Worm (Caenorhabditis elegans): Measurements from ENCODE around the gene T04G9.6.

Gene T04G9.6

DNA sequence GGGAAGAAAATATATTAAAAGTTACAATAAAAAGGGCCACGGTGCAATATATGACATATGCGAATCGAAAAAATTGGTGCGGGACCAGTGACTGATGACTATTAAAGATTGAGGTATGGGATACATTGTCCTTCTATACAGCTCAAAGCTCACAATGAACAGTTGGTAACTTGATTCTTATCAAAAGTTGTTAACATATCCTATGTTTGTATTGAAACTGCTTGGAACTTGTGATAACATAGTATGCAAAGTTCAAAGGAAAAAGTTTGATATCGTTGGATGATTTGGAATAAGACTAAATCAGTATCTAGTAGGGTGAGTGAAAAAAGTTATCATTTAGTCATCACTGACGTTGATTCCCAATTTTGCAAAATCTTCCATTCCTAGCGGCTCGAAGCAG, 33.2 kb upstream of the T04G9.6 start:
- TF ChIP-seq F49E8.2 (tag; optimal IDR thresholded peaks at IDR 0.05; ENCODE audit: insufficient read depth) (no peak), attf-6 (GFP tag; IDR thresholded peaks at IDR 0.05) (no peak), ceh-100 (GFP tag; IDR thresholded peaks at IDR 0.05) (no peak), snpc-3.4 (tag; optimal IDR thresholded peaks at IDR 0.05) (no peak), egl-44 (GFP tag; IDR thresholded peaks at IDR 0.05) (no peak), die-1 (tag; optimal IDR thresholded peaks at IDR 0.05) (no peak), ztf-28 (GFP tag; IDR thresholded peaks at IDR 0.05) (no peak), him-1 (tag; optimal IDR thresholded peaks at IDR 0.05) (no peak), ceh-40 (GFP tag; IDR thresholded peaks at IDR 0.05) (no peak), mel-28 (tag; optimal IDR thresholded peaks at IDR 0.05; ENCODE audit: borderline replicate concordance) (no peak), sdz-38 (tag; optimal IDR thresholded peaks at IDR 0.05) (no peak), athp-1 (tag; optimal IDR thresholded peaks at IDR 0.05) (no peak), snpc-1.1 (tag; optimal IDR thresholded peaks at IDR 0.05; ENCODE audit: insufficient read depth) (no peak), dpl-1 (GFP tag; optimal IDR thresholded peaks at IDR 0.05) (no peak), ama-1 (optimal IDR thresholded peaks at IDR 0.05) (no peak), ama-1 (GFP tag; optimal IDR thresholded peaks at IDR 0.05) (no peak), attf-3 (GFP tag; conservative IDR thresholded peaks at IDR 0.05) (no peak)

DNA sequence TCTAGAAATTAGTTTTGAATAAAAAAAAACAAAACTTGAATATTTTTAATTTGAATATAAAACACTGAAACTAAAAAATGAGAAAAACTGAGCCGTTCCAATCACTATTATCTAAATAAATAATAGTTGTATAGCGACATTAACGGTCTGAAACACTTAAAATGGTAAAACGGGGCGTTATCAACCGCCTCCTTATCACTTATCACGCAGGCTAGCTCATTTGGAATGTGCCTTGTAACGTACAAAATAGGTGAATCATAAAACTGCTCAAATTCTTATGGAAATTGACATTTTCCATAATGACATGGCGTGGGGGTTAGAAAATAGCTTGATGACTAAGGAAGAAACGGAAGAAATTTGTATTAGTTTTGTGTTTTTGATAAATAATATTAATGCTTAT, 31.2 kb upstream of the T04G9.6 start, which contains the start of gene ifd-2:
ifd-2 (minus strand) TSS at position 1 of the 400 bp plus-strand sequence.
- TF ChIP-seq let-607 (tag; optimal IDR thresholded peaks at IDR 0.05): peak in 1 of 2 experiments; percentile 26
- no peak for TF ChIP-seq F55B11.4 (tag; optimal IDR thresholded peaks at IDR 0.05; ENCODE audit: borderline replicate concordance, insufficient read depth)
- TF ChIP-seq nhr-80 (tag; optimal IDR thresholded peaks at IDR 0.05): peak; percentile 91

DNA sequence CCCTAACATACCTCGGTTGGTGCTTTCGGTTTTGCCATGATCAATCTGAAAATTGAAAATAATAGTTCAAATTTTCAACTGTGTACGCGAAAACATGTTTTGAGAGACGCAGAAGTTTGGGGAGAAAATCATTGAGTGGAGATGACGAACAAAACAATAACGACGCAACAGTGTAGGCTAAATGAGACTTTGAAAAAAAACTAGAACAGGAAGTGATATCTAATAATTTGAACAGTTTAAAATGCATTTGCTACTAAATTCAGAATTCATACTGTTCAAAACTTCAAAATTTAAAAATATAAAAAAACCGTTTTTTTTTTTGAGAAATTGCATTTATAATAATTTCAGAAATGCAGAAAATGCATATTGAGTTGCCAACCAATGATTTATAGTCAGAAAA, 28.3 kb upstream of the T04G9.6 start, which contains the start of gene F25E2.3:
F25E2.3 (minus strand) TSS at position 101 of the 400 bp plus-strand sequence.
- TF ChIP-seq aptf-2 (GFP tag; conservative IDR thresholded peaks at IDR 0.05) (no peak), him-1 (tag; optimal IDR thresholded peaks at IDR 0.05) (no peak), C17E4.6 (GFP tag; IDR thresholded peaks at IDR 0.05) (no peak), chd-7 (tag; optimal IDR thresholded peaks at IDR 0.05) (no peak), F52B5.7 (tag; optimal IDR thresholded peaks at IDR 0.05) (no peak), ets-4 (GFP tag; optimal IDR thresholded peaks at IDR 0.05) (no peak), F57C9.4 (tag; optimal IDR thresholded peaks at IDR 0.05) (no peak)

DNA sequence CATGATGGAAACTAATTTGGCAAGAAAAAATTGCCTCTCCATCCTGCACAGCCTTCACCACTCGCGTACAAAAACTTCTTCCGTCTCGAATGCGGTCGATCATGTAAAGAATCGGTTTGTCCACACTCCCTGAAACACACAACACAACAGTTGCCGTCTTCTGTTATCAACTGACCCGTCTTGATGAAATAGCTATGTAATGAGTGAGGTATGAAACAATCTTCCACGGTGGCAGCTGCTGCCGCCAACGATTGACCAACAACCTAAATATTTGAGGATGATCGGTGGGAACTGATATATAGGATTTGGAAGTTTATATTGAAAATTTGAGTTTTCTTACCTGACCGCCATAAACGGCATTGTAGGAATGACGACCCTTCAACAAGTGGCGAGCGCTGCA, 27.5 kb upstream of the T04G9.6 start:
- TF ChIP-seq nhr-80 (tag; optimal IDR thresholded peaks at IDR 0.05) (peak; percentile 36), let-607 (tag; optimal IDR thresholded peaks at IDR 0.05) (peak in 1 of 2 experiments; percentile 17), egrh-3 (GFP tag; IDR thresholded peaks at IDR 0.05) (no peak)

DNA sequence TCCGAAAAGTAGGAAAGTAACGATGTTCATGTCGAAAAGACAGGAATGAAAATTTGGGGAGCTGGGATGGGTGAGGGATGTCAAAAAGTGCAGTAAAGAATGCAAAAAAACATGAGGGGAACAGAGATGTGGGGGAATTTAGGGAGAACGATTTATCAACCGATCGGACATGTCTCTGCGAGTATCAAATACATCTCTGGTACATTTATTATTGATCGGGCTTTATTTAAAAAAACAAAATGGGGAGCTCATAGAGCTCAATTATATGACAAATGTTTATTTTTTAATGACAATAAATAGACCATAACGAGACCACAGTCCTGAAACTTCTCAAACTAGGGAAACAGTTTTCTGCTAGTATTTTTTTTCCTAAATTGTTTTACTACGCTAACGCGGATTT, 25.9 kb upstream of the T04G9.6 start, which contains the start of gene F25E2.2:
F25E2.2 (minus strand) TSS at position 101 of the 400 bp plus-strand sequence.
- TF ChIP-seq Y67H2A.10 (GFP tag; conservative IDR thresholded peaks at IDR 0.05): no peak
- TF ChIP-seq ceh-91 (GFP tag; IDR thresholded peaks at IDR 0.05): no peak
- no peak for TF ChIP-seq let-526 (GFP tag; IDR thresholded peaks at IDR 0.05)
- TF ChIP-seq bed-2 (GFP tag; IDR thresholded peaks at IDR 0.05): no peak
- no peak for TF ChIP-seq attf-6 (GFP tag; IDR thresholded peaks at IDR 0.05)
- no peak for TF ChIP-seq fkh-3 (tag; optimal IDR thresholded peaks at IDR 0.05)
- no peak for TF ChIP-seq dpff-1 (tag; optimal IDR thresholded peaks at IDR 0.05)
- TF ChIP-seq zfh-2 (GFP tag; conservative IDR thresholded peaks at IDR 0.05): no peak
- TF ChIP-seq sptf-2 (GFP tag; optimal IDR thresholded peaks at IDR 0.05): no peak
- no peak for TF ChIP-seq aptf-3 (GFP tag; IDR thresholded peaks at IDR 0.05)

Data from whole organism, young adult.